Worm (Caenorhabditis elegans): Measurements from ENCODE around the gene ulp-4.
A peak's percentile ranks its signal among the peaks of the same experiment; 100 is the strongest.

ulp-4 gene

DNA sequence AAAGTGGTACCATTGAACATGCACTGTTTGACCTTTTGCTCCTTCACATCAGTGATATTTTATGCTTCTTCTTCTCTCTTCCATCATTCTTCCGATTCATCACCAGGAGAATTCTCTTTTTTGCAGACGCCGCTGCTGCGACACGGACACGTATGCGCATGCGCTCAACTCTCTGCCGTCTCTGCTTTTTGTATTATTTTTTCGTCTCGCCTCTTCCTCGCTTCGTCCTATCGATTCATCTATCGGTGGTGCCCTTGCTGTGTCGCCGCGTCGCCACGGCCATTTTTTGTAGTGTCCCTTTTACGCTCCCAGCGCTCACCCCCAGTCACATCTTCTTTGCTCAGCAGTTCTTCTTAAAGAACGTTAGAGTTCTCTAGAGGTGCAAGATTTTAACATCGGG, 3.6 kb upstream of the ulp-4 start (continued):
- TF ChIP-seq tbx-2 (tag; optimal IDR thresholded peaks at IDR 0.05) (no peak), nhr-19 (GFP tag; conservative IDR thresholded peaks at IDR 0.05) (peak; percentile 8), efl-3 (GFP tag; optimal IDR thresholded peaks at IDR 0.05) (no peak), nhr-76 (tag; optimal IDR thresholded peaks at IDR 0.05) (no peak), mab-9 (GFP tag; IDR thresholded peaks at IDR 0.05) (no peak), snu-23 (GFP tag; optimal IDR thresholded peaks at IDR 0.05) (peak; percentile 24), ceh-63 (GFP tag; optimal IDR thresholded peaks at IDR 0.05) (no peak), hpl-2 (GFP tag; optimal IDR thresholded peaks at IDR 0.05) (no peak), sup-37 (GFP tag; optimal IDR thresholded peaks at IDR 0.05) (no peak), lir-3 (tag; optimal IDR thresholded peaks at IDR 0.05; ENCODE audit: poor library complexity) (no peak), rnt-1 (tag; optimal IDR thresholded peaks at IDR 0.05) (peak; percentile 52), nhr-20 (tag; optimal IDR thresholded peaks at IDR 0.05) (peak; percentile 18), sptf-1 (tag; optimal IDR thresholded peaks at IDR 0.05) (no peak), swsn-7 (tag; optimal IDR thresholded peaks at IDR 0.05) (peak; percentile 57), alr-1 (tag; optimal IDR thresholded peaks at IDR 0.05; ENCODE audit: borderline replicate concordance) (no peak), lin-39 (tag; optimal IDR thresholded peaks at IDR 0.05) (no peak), efl-1 (optimal IDR thresholded peaks at IDR 0.05) (peak in 1 of 2 experiments; percentile 8), efl-1 (GFP tag; optimal IDR thresholded peaks at IDR 0.05 in 1 of 2) (peak in 1 of 2 experiments; percentile 0), nhr-47 (tag; optimal IDR thresholded peaks at IDR 0.05) (peak; percentile 45), lin-14 (GFP tag; optimal IDR thresholded peaks at IDR 0.05) (peak; percentile 84), jun-1 (tag; optimal IDR thresholded peaks at IDR 0.05) (peak; percentile 1), egl-13 (tag; optimal IDR thresholded peaks at IDR 0.05) (peak; percentile 39), nhr-12 (tag; optimal IDR thresholded peaks at IDR 0.05) (no peak), nhr-77 (tag; optimal IDR thresholded peaks at IDR 0.05) (no peak), lin-15B (tag; optimal IDR thresholded peaks at IDR 0.05) (no peak), unc-130 (tag; optimal IDR thresholded peaks at IDR 0.05) (no peak), ceh-8 (GFP tag; optimal IDR thresholded peaks at IDR 0.05) (no peak), ceh-90 (tag; optimal IDR thresholded peaks at IDR 0.05) (no peak), nhr-85 (tag) (no peak), unc-86 (tag; optimal IDR thresholded peaks at IDR 0.05) (peak; percentile 30), xbp-1 (tag; optimal IDR thresholded peaks at IDR 0.05) (peak; percentile 42)

DNA sequence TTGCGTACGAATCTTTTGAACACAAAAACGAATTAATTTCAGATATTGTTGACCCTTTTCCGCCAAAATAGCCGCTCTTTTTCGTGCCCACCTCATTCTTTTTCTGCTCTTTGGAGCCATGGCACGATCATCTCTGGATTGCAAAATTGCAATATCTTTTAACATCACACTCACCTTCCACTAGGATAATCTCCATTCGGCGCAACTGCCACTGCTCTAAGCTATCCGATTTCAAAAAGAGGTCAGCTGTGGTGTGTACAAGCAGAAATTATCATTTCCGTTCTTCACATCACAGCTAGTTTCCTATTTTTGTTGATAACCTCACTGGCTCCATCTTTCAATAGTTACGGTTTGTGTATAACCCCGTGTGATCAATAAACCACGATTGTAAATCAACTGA, 3.1 kb upstream of the ulp-4 start:
- no peak for TF ChIP-seq mep-1 (tag; optimal IDR thresholded peaks at IDR 0.05)
- TF ChIP-seq xbp-1 (tag; optimal IDR thresholded peaks at IDR 0.05), result no peak
- peak; percentile 19 for TF ChIP-seq rnt-1 (tag; optimal IDR thresholded peaks at IDR 0.05)
- no peak for TF ChIP-seq nhr-20 (tag; optimal IDR thresholded peaks at IDR 0.05)
- no peak for TF ChIP-seq snu-23 (GFP tag; optimal IDR thresholded peaks at IDR 0.05)
- TF ChIP-seq C34B4.2 (tag; optimal IDR thresholded peaks at IDR 0.05), result no peak
- no peak for TF ChIP-seq nhr-85 (tag)
- TF ChIP-seq sup-37 (GFP tag; optimal IDR thresholded peaks at IDR 0.05), result no peak

DNA sequence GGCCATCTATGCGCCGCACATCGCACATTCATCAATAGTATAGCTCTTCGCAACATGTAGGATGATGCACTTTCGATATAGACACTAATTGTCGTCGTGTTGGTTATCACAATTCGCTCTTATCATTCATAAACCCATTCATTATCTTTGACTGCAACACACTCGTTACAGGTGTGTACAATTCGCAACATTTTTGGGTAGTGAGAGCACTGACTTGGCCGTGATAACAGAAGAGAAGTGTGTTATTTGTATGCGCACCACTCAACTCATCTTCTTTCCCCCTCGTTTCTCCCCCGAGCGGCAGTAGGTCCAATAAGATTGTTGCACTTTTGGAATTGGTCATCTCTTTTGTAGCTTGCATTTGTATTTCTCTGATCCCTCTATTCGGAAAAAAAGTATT, 2.5 kb upstream of the ulp-4 start:
- TF ChIP-seq lin-14 (GFP tag; optimal IDR thresholded peaks at IDR 0.05) (peak; percentile 7), lsy-2 (tag; optimal IDR thresholded peaks at IDR 0.05) (peak in 1 of 2 experiments; percentile 4), pqm-1 (tag; optimal IDR thresholded peaks at IDR 0.05) (peak; percentile 31), nhr-85 (tag) (peak; percentile 17), lin-35 (GFP tag; optimal IDR thresholded peaks at IDR 0.05) (peak in 1 of 2 experiments; percentile 36), lin-13 (GFP tag; optimal IDR thresholded peaks at IDR 0.05) (no peak), nhr-76 (tag; optimal IDR thresholded peaks at IDR 0.05) (no peak), elt-2 (tag; optimal IDR thresholded peaks at IDR 0.05) (peak; percentile 68), hlh-17 (GFP tag; optimal IDR thresholded peaks at IDR 0.05; ENCODE audit: borderline replicate concordance) (no peak), dpl-1 (GFP tag; optimal IDR thresholded peaks at IDR 0.05) (no peak)
